Fruit fly (Drosophila melanogaster) whole organism, embryonic: ENCODE results near the gene CG16798.

ENCODE experiments used
- CG43689 ChIP-seq: fragments of 200-800 bp; sonication (Bioruptor generic); IDR thresholded peaks from 2 replicates; pipeline ENCODE4 v1.3.6; 2022; ENCODE audit warnings: missing biosample characterization, missing genetic modification characterization
- CG8290 ChIP-seq, 3 experiments: fragments of 200-800 bp; sonication (Bioruptor generic); optimal IDR thresholded peaks; 2 replicates each; lab custom pipeline; 2016 to 2019; ENCODE audit warnings: missing biosample characterization in 3 of 3, missing genetic modification characterization in 3 of 3, mild to moderate bottlenecking in 2 of 3, moderate library complexity in 1 of 3
- Hr39 ChIP-seq: fragments of >200 bp; optimal IDR thresholded peaks from 2 replicates; lab custom pipeline; 2017
- NK7.1 ChIP-seq: fragments of 200-800 bp; sonication (Bioruptor generic); optimal IDR thresholded peaks from 3 replicates; lab custom pipeline; 2016; ENCODE audit warnings: missing biosample characterization, missing genetic modification characterization
- Nf-YC ChIP-seq: fragments of 200-800 bp; optimal IDR thresholded peaks from 3 replicates; lab custom pipeline; 2019; ENCODE audit warnings: missing biosample characterization, mild to moderate bottlenecking, missing genetic modification characterization, moderate library complexity
- bigmax ChIP-seq: fragments of 200-800 bp; sonication (Bioruptor generic); optimal IDR thresholded peaks from 2 replicates; lab custom pipeline; 2018; ENCODE audit warnings: missing biosample characterization, mild to moderate bottlenecking, missing genetic modification characterization
- nerfin-1 ChIP-seq: fragments of 200-800 bp; sonication (Bioruptor generic); optimal IDR thresholded peaks from 3 replicates; lab custom pipeline; 2019; ENCODE audit warnings: missing biosample characterization, mild to moderate bottlenecking, missing genetic modification characterization, moderate library complexity
- scrt ChIP-seq: fragments of 200-800 bp; sonication (Bioruptor generic); optimal IDR thresholded peaks from 2 replicates; lab custom pipeline; 2018; ENCODE audit warnings: missing biosample characterization, mild to moderate bottlenecking, missing genetic modification characterization, moderate library complexity
- usp ChIP-seq: fragments of >200 bp; optimal IDR thresholded peaks from 2 replicates; lab custom pipeline; 2017; ENCODE audit warnings: missing biosample characterization, missing genetic modification characterization

DNA sequence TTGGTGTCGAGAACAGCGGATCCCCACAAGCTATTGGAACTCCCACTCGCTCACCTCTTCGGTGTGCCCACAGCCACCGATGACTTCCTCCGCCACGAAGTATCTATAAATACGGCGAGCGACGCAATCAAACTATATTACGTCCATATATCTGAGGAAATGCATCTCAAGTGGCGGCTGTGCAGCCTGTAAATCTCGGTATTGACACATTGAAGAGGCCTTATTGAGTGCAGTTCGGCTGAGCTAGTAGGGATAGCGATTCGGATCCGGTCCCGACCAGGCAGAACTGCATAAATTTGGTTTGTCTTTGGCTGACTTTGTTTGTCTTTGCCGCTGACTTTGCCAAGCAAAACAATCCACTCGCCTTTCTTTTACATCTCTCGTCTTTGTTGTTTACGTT is 30.0 kb downstream of the CG16798 start:
- TF ChIP-seq CG8290 (GFP tag; optimal IDR thresholded peaks at IDR 0.05; lab: Kevin White, UChicago) (no peak), CG8290 (tag; optimal IDR thresholded peaks at IDR 0.05; lab: Kevin White, UChicago) (no peak), bigmax (no peak), scrt (GFP tag; lab: Kevin White, UChicago) (no peak), nerfin-1 (no peak), usp (GFP tag; lab: Kevin White, UChicago) (no peak), Nf-YC (tag; lab: Kevin White, UChicago) (no peak), CG43689 (GFP tag; lab: Robert Waterston, UW) (no peak), NK7.1 (GFP tag; lab: Kevin White, UChicago) (no peak), Hr39 (no peak)
